Worm (Caenorhabditis elegans): ENCODE results near the gene sft-1.
A peak's percentile ranks its signal among the peaks of the same experiment; 100 is the strongest.

Gene sft-1

ce11 chrIII:3124209-3124786, 37.8 kb downstream of the sft-1 start:
- TF ChIP-seq ceh-8 (GFP tag; optimal IDR thresholded peaks at IDR 0.05) (no peak), dsc-1 (tag; optimal IDR thresholded peaks at IDR 0.05) (no peak), ces-1 (GFP tag; optimal IDR thresholded peaks at IDR 0.05) (no peak), lir-3 (tag; optimal IDR thresholded peaks at IDR 0.05; ENCODE audit: poor library complexity) (no peak), hlh-4 (tag; optimal IDR thresholded peaks at IDR 0.05) (no peak), egl-27 (tag; optimal IDR thresholded peaks at IDR 0.05) (no peak), mep-1 (tag; optimal IDR thresholded peaks at IDR 0.05) (no peak), elt-2 (tag; optimal IDR thresholded peaks at IDR 0.05) (no peak), unc-30 (tag; optimal IDR thresholded peaks at IDR 0.05) (no peak), sox-4 (tag; optimal IDR thresholded peaks at IDR 0.05) (no peak), fkh-8 (tag; optimal IDR thresholded peaks at IDR 0.05) (no peak), Y116A8C.19 (tag; optimal IDR thresholded peaks at IDR 0.05; ENCODE audit: borderline replicate concordance) (no peak), ceh-63 (GFP tag; optimal IDR thresholded peaks at IDR 0.05) (no peak)

- TF ChIP-seq nhr-84 (tag; optimal IDR thresholded peaks at IDR 0.05), result no peak
- TF ChIP-seq lin-14 (GFP tag; optimal IDR thresholded peaks at IDR 0.05), result no peak
- no peak for TF ChIP-seq snpc-4 (tag; optimal IDR thresholded peaks at IDR 0.05)
- TF ChIP-seq snu-23 (GFP tag; optimal IDR thresholded peaks at IDR 0.05), result no peak
- TF ChIP-seq C04F5.9 (tag; optimal IDR thresholded peaks at IDR 0.05), result no peak
- no peak for TF ChIP-seq fkh-8 (tag; optimal IDR thresholded peaks at IDR 0.05)
- TF ChIP-seq rnt-1 (tag; optimal IDR thresholded peaks at IDR 0.05), result no peak
- TF ChIP-seq efl-3 (GFP tag; optimal IDR thresholded peaks at IDR 0.05), result no peak
- no peak for TF ChIP-seq lsy-2 (tag; optimal IDR thresholded peaks at IDR 0.05)
- TF ChIP-seq fkh-4 (tag; optimal IDR thresholded peaks at IDR 0.05; ENCODE audit: borderline replicate concordance), result no peak
Observed at ce11 chrIII:3127074-3127596, 40.7 kb downstream of the sft-1 start, which contains the start of gene nipa-1. Gene nipa-1 (minus strand): TSS chrIII:3127124.

- no peak for TF ChIP-seq unc-130 (tag; optimal IDR thresholded peaks at IDR 0.05)
- TF ChIP-seq mab-9 (GFP tag; IDR thresholded peaks at IDR 0.05), result no peak
- TF ChIP-seq tbx-2 (tag; optimal IDR thresholded peaks at IDR 0.05), result no peak
- peak; percentile 24 for TF ChIP-seq blmp-1 (tag; optimal IDR thresholded peaks at IDR 0.05)
- TF ChIP-seq swsn-7 (tag; optimal IDR thresholded peaks at IDR 0.05), result no peak
- no peak for TF ChIP-seq ceh-8 (GFP tag; optimal IDR thresholded peaks at IDR 0.05)
- peak; percentile 27 to 28 for TF ChIP-seq lin-35 (GFP tag; optimal IDR thresholded peaks at IDR 0.05)
- TF ChIP-seq ceh-90 (tag; optimal IDR thresholded peaks at IDR 0.05), result no peak
- no peak for TF ChIP-seq ceh-63 (GFP tag; optimal IDR thresholded peaks at IDR 0.05)
- TF ChIP-seq efl-1 (optimal IDR thresholded peaks at IDR 0.05), result peak in 1 of 2 experiments; percentile 46
- TF ChIP-seq efl-1 (GFP tag; optimal IDR thresholded peaks at IDR 0.05 in 1 of 2), result no peak
- TF ChIP-seq nhr-90 (tag; optimal IDR thresholded peaks at IDR 0.05; ENCODE audit: poor library complexity), result no peak
- TF ChIP-seq lin-13 (GFP tag; optimal IDR thresholded peaks at IDR 0.05), result peak; percentile 0
- no peak for TF ChIP-seq alr-1 (tag; optimal IDR thresholded peaks at IDR 0.05; ENCODE audit: borderline replicate concordance)
- TF ChIP-seq hlh-4 (tag; optimal IDR thresholded peaks at IDR 0.05), result no peak
- no peak for TF ChIP-seq mep-1 (tag; optimal IDR thresholded peaks at IDR 0.05)
- no peak for TF ChIP-seq nhr-19 (GFP tag; conservative IDR thresholded peaks at IDR 0.05)
- no peak for TF ChIP-seq nhr-85 (tag)
- TF ChIP-seq snpc-4 (tag; optimal IDR thresholded peaks at IDR 0.05), result no peak
- no peak for TF ChIP-seq hpl-2 (GFP tag; optimal IDR thresholded peaks at IDR 0.05)
- no peak for TF ChIP-seq fos-1 (tag; optimal IDR thresholded peaks at IDR 0.05)
- no peak for TF ChIP-seq nhr-28 (tag; optimal IDR thresholded peaks at IDR 0.05)
- TF ChIP-seq elt-2 (tag; optimal IDR thresholded peaks at IDR 0.05), result peak; percentile 16
- TF ChIP-seq aha-1 (tag; optimal IDR thresholded peaks at IDR 0.05), result no peak
- TF ChIP-seq fkh-4 (tag; optimal IDR thresholded peaks at IDR 0.05; ENCODE audit: borderline replicate concordance), result no peak
- TF ChIP-seq C34B4.2 (tag; optimal IDR thresholded peaks at IDR 0.05), result no peak
- no peak for TF ChIP-seq pag-3 (tag; optimal IDR thresholded peaks at IDR 0.05; ENCODE audit: borderline replicate concordance, insufficient read depth)
- peak; percentile 39 for TF ChIP-seq snu-23 (GFP tag; optimal IDR thresholded peaks at IDR 0.05)
- peak; percentile 67 for TF ChIP-seq lin-14 (GFP tag; optimal IDR thresholded peaks at IDR 0.05)
- TF ChIP-seq mdl-1 (tag; optimal IDR thresholded peaks at IDR 0.05), result peak in 1 of 2 experiments; percentile 14
- no peak for TF ChIP-seq rnt-1 (tag; optimal IDR thresholded peaks at IDR 0.05)
- TF ChIP-seq irx-1 (tag; optimal IDR thresholded peaks at IDR 0.05), result no peak
- no peak for TF ChIP-seq ama-1 (optimal IDR thresholded peaks at IDR 0.05)
- no peak for TF ChIP-seq xbp-1 (tag; optimal IDR thresholded peaks at IDR 0.05)
- TF ChIP-seq lsy-2 (tag; optimal IDR thresholded peaks at IDR 0.05), result peak; percentile 13 to 47
- no peak for TF ChIP-seq fkh-8 (tag; optimal IDR thresholded peaks at IDR 0.05)
- TF ChIP-seq mef-2 (tag; optimal IDR thresholded peaks at IDR 0.05), result no peak
Observed at ce11 chrIII:3127613-3128012, 41.1 kb downstream of the sft-1 start.

Measured in whole organism, L1 larva.